Fruit fly (Drosophila melanogaster) whole organism, embryonic: ENCODE results near the gene CG33784.
A peak's percentile ranks its signal among the peaks of the same experiment; 100 is the strongest.

Source experiments
- CG10366 ChIP-seq: fragments of 200-800 bp; sonication (Bioruptor generic); IDR thresholded peaks from 2 replicates; pipeline ENCODE4 v1.3.6; 2022; ENCODE audit warnings: missing biosample characterization, missing genetic modification characterization
- CG11456 ChIP-seq: fragments of 200-800 bp; sonication (Bioruptor generic); IDR thresholded peaks from 3 replicates; pipeline ENCODE4 v1.3.6; 2022; ENCODE audit warnings: missing biosample characterization, missing genetic modification characterization
- CG12744 ChIP-seq: fragments of 200-800 bp; sonication (Bioruptor generic); optimal IDR thresholded peaks from 2 replicates; lab custom pipeline; 2016; ENCODE audit warnings: missing biosample characterization, missing genetic modification characterization
- CG12769 ChIP-seq: fragments of 200-800 bp; sonication (Bioruptor generic); optimal IDR thresholded peaks from 2 replicates; lab custom pipeline; 2019; ENCODE audit warnings: missing biosample characterization, mild to moderate bottlenecking, missing genetic modification characterization, moderate library complexity
- CG14441 ChIP-seq: fragments of 200-800 bp; sonication (Bioruptor generic); IDR thresholded peaks from 2 replicates; pipeline ENCODE4 v1.3.6; 2022; ENCODE audit warnings: missing biosample characterization, missing genetic modification characterization
- CG15269 ChIP-seq: fragments of 200-800 bp; sonication (Bioruptor generic); optimal IDR thresholded peaks from 2 replicates; lab custom pipeline; 2018; ENCODE audit warnings: missing biosample characterization, mild to moderate bottlenecking, missing genetic modification characterization, moderate library complexity
- CG16813 ChIP-seq: fragments of 200-800 bp; sonication (Bioruptor generic); IDR thresholded peaks from 3 replicates; pipeline ENCODE4 v1.3.6; 2022; ENCODE audit warnings: missing biosample characterization, missing genetic modification characterization; ENCODE audit not compliant: partially characterized antibody
- CG2129 ChIP-seq: fragments of 200-800 bp; sonication (Bioruptor generic); IDR thresholded peaks from 2 replicates; pipeline ENCODE4 v1.3.6; 2022; ENCODE audit warnings: missing biosample characterization, missing genetic modification characterization; ENCODE audit not compliant: partially characterized antibody
- CG30403 ChIP-seq: fragments of 200-800 bp; sonication (Bioruptor generic); optimal IDR thresholded peaks from 3 replicates; lab custom pipeline; 2016; ENCODE audit warnings: missing biosample characterization, missing genetic modification characterization
- CG3838 ChIP-seq: fragments of 200-800 bp; sonication (Bioruptor generic); optimal IDR thresholded peaks from 3 replicates; lab custom pipeline; 2016; ENCODE audit warnings: missing biosample characterization, missing genetic modification characterization
- CG4404 ChIP-seq: fragments of 200-800 bp; sonication (Bioruptor generic); IDR thresholded peaks from 2 replicates; pipeline ENCODE4 v1.3.6; 2022; ENCODE audit warnings: missing biosample characterization, missing genetic modification characterization
- CG6654 ChIP-seq: fragments of 200-800 bp; sonication (Bioruptor generic); optimal IDR thresholded peaks from 2 replicates; lab custom pipeline; 2017; ENCODE audit warnings: missing biosample characterization, mild to moderate bottlenecking, missing genetic modification characterization
- CG7839 ChIP-seq: fragments of 200-800 bp; sonication (Bioruptor generic); optimal IDR thresholded peaks from 3 replicates; lab custom pipeline; 2018; ENCODE audit warnings: missing biosample characterization, mild to moderate bottlenecking, missing genetic modification characterization, moderate library complexity
- D19B ChIP-seq: fragments of 200-800 bp; sonication (Bioruptor generic); optimal IDR thresholded peaks from 2 replicates; lab custom pipeline; 2017; ENCODE audit warnings: missing biosample characterization, mild to moderate bottlenecking, missing genetic modification characterization
- Dad ChIP-seq: fragments of 200-800 bp; sonication (Bioruptor generic); optimal IDR thresholded peaks from 3 replicates; lab custom pipeline; 2016; ENCODE audit warnings: missing biosample characterization, missing genetic modification characterization
- Dbx ChIP-seq: fragments of 200-800 bp; sonication (Bioruptor generic); IDR thresholded peaks from 3 replicates; pipeline ENCODE4 v1.3.6; 2022; ENCODE audit warnings: missing biosample characterization, missing genetic modification characterization
- Dek ChIP-seq: fragments of 200-800 bp; sonication (Bioruptor generic); optimal IDR thresholded peaks from 3 replicates; lab custom pipeline; 2019; ENCODE audit warnings: missing biosample characterization, mild to moderate bottlenecking, missing genetic modification characterization, moderate library complexity
- Gug ChIP-seq: fragments of 200-800 bp; sonication (Bioruptor generic); IDR thresholded peaks from 4 replicates; pipeline ENCODE4 v1.3.6; 2022; ENCODE audit warnings: missing biosample characterization, missing genetic modification characterization
- H2.0 ChIP-seq: fragments of 200-800 bp; sonication (Bioruptor generic); IDR thresholded peaks from 2 replicates; pipeline ENCODE4 v1.3.6; 2022; ENCODE audit warnings: missing biosample characterization, missing genetic modification characterization
- HLH54F ChIP-seq: fragments of 200-800 bp; sonication (Bioruptor generic); optimal IDR thresholded peaks from 3 replicates; lab custom pipeline; 2016; ENCODE audit warnings: missing biosample characterization, missing genetic modification characterization
- Jarid2 ChIP-seq: fragments of 200-800 bp; sonication (Bioruptor generic); optimal IDR thresholded peaks from 3 replicates; lab custom pipeline; 2017; ENCODE audit warnings: mild to moderate bottlenecking, missing biosample characterization, missing genetic modification reagents, missing genetic modification characterization
- Lhr ChIP-seq: fragments of 200-800 bp; sonication (Bioruptor generic); optimal IDR thresholded peaks from 3 replicates; lab custom pipeline; 2017; ENCODE audit warnings: mild to moderate bottlenecking, missing biosample characterization, missing genetic modification reagents, missing genetic modification characterization
- Nf-YC ChIP-seq: fragments of 200-800 bp; optimal IDR thresholded peaks from 3 replicates; lab custom pipeline; 2019; ENCODE audit warnings: missing biosample characterization, mild to moderate bottlenecking, missing genetic modification characterization, moderate library complexity
- Pdp1 ChIP-seq, 2 experiments: fragments of 200-800 bp; sonication (Bioruptor generic); optimal IDR thresholded peaks; 3 replicates each; lab custom pipeline; 2016; ENCODE audit warnings: missing biosample characterization in 2 of 2, missing genetic modification characterization in 2 of 2, mild to moderate bottlenecking in 1 of 2, moderate library complexity in 1 of 2
- Poxn ChIP-seq: fragments of 200-800 bp; sonication (Bioruptor generic); IDR thresholded peaks from 2 replicates; pipeline ENCODE4 v1.3.6; 2022; ENCODE audit warnings: missing biosample characterization, missing genetic modification characterization
- Rfx ChIP-seq: fragments of 200-800 bp; sonication (Bioruptor generic); IDR thresholded peaks from 2 replicates; pipeline ENCODE4 v1.3.6; 2022; ENCODE audit warnings: missing biosample characterization, missing genetic modification characterization
- Trl ChIP-seq, 3 experiments: fragments of >200 bp in 2 of 3; fragments of 200-800 bp in 1 of 3; sonication (Bioruptor generic) in 1 of 3; optimal IDR thresholded peaks; 2 replicates in 1 of 3; 3 replicates in 2 of 3; lab custom pipeline; 2016 to 2017; ENCODE audit warnings: missing biosample characterization in 1 of 3, missing genetic modification characterization in 1 of 3
- Usf ChIP-seq: fragments of 200-800 bp; sonication (Bioruptor generic); optimal IDR thresholded peaks from 2 replicates; lab custom pipeline; 2017; ENCODE audit warnings: missing genotype, missing biosample characterization, missing genetic modification characterization
- Xrp1 ChIP-seq: fragments of 200-800 bp; sonication (Bioruptor generic); IDR thresholded peaks from 2 replicates; pipeline ENCODE4 v1.3.6; 2022; ENCODE audit warnings: missing biosample characterization, missing genetic modification characterization
- cas ChIP-seq: fragments of 200-800 bp; sonication (Bioruptor generic); IDR thresholded peaks from 2 replicates; pipeline ENCODE4 v1.3.6; 2022; ENCODE audit warnings: missing biosample characterization, missing genetic modification characterization
- cato ChIP-seq: fragments of 200-800 bp; sonication (Bioruptor generic); optimal IDR thresholded peaks from 2 replicates; lab custom pipeline; 2016; ENCODE audit warnings: missing biosample characterization, missing genetic modification characterization, borderline replicate concordance
- corto ChIP-seq: fragments of 200-800 bp; sonication (Bioruptor generic); optimal IDR thresholded peaks from 2 replicates; lab custom pipeline; 2016; ENCODE audit warnings: missing biosample characterization, mild to moderate bottlenecking, missing genetic modification characterization, moderate library complexity
- disco-r ChIP-seq: fragments of 200-800 bp; sonication (Bioruptor generic); optimal IDR thresholded peaks from 2 replicates; lab custom pipeline; 2016; ENCODE audit warnings: missing biosample characterization, missing genetic modification characterization
- dpn ChIP-seq, 2 experiments: fragments of 200-800 bp; sonication (Bioruptor generic); optimal IDR thresholded peaks; 3 replicates each; lab custom pipeline; 2016; ENCODE audit warnings: missing biosample characterization in 2 of 2, missing genetic modification characterization in 2 of 2
- fd96Cb ChIP-seq: fragments of 200-800 bp; sonication (Bioruptor generic); optimal IDR thresholded peaks from 2 replicates; lab custom pipeline; 2018; ENCODE audit warnings: missing biosample characterization, mild to moderate bottlenecking, missing genetic modification characterization, moderate library complexity
- gce ChIP-seq: fragments of 200-800 bp; sonication (Bioruptor generic); IDR thresholded peaks from 3 replicates; pipeline ENCODE4 v1.3.6; 2022; ENCODE audit warnings: missing biosample characterization, missing genetic modification characterization
- kah ChIP-seq: fragments of 200-800 bp; sonication (Bioruptor generic); optimal IDR thresholded peaks from 2 replicates; lab custom pipeline; 2018; ENCODE audit warnings: missing biosample characterization, mild to moderate bottlenecking, missing genetic modification characterization
- lbe ChIP-seq: fragments of 200-800 bp; sonication (Bioruptor generic); optimal IDR thresholded peaks from 2 replicates; lab custom pipeline; 2016; ENCODE audit warnings: missing biosample characterization, mild to moderate bottlenecking, missing genetic modification characterization
- lilli ChIP-seq: fragments of 200-800 bp; sonication (Bioruptor generic); optimal IDR thresholded peaks from 3 replicates; lab custom pipeline; 2016; ENCODE audit warnings: missing biosample characterization, missing genetic modification characterization
- pum ChIP-seq: fragments of 200-800 bp; sonication (Bioruptor generic); optimal IDR thresholded peaks from 2 replicates; lab custom pipeline; 2016; ENCODE audit warnings: missing biosample characterization, missing genetic modification characterization
- rib ChIP-seq: fragments of 200-800 bp; sonication (Bioruptor generic); IDR thresholded peaks from 2 replicates; pipeline ENCODE4 v1.3.6; 2022; ENCODE audit warnings: missing biosample characterization, missing genetic modification characterization
- shn ChIP-seq: fragments of 200-800 bp; sonication (Bioruptor generic); optimal IDR thresholded peaks from 3 replicates; lab custom pipeline; 2016; ENCODE audit warnings: missing biosample characterization, missing genetic modification characterization
- slbo ChIP-seq: fragments of 200-800 bp; sonication (Bioruptor generic); IDR thresholded peaks from 2 replicates; pipeline ENCODE4 v1.3.6; 2022; ENCODE audit warnings: missing biosample characterization, missing genetic modification characterization
- sqz ChIP-seq: fragments of 200-800 bp; sonication (Bioruptor generic); optimal IDR thresholded peaks from 3 replicates; lab custom pipeline; 2018; ENCODE audit warnings: missing biosample characterization, mild to moderate bottlenecking, missing genetic modification characterization
- tgo ChIP-seq: fragments of 200-800 bp; sonication (Bioruptor generic); IDR thresholded peaks from 3 replicates; pipeline ENCODE4 v1.3.6; 2022; ENCODE audit warnings: missing biosample characterization, missing genetic modification characterization
- tx ChIP-seq: fragments of 200-800 bp; sonication (Bioruptor generic); optimal IDR thresholded peaks from 2 replicates; lab custom pipeline; 2016; ENCODE audit warnings: missing biosample characterization, missing genetic modification characterization
- unpg ChIP-seq: fragments of 200-800 bp; sonication (Bioruptor generic); optimal IDR thresholded peaks from 3 replicates; lab custom pipeline; 2018; ENCODE audit warnings: missing biosample characterization, mild to moderate bottlenecking, missing genetic modification characterization, moderate library complexity
- zen2 ChIP-seq: fragments of 200-800 bp; sonication (Bioruptor generic); IDR thresholded peaks from 3 replicates; pipeline ENCODE4 v1.3.6; 2022; ENCODE audit warnings: missing biosample characterization, missing genetic modification characterization; ENCODE audit not compliant: partially characterized antibody

The CG33784 gene

DNA sequence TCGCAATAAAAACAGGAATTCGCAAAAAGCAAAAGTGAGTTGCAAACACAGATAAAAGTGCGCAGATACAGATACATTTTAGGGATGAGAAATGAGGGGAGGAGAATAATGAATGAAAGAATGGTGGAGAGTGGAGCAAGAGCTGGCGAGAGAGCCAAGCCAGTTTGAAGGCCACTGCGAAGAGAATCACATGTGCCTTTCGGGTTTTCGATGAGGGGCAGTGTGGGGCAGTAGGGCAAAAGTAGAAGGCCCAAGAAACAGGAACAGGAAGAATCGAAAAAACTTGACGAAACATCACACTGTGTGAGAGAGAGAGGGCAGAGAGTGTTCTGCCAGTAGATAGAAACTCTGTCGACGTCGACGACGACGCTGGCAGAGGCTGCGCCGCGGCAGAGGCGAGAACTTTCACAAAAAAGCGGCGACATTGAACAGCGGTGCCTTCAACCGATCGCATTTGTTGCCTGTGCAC is 16.5 kb downstream of the CG33784 start (continued):
- TF ChIP-seq CG15269 (tag; lab: Kevin White, UChicago) (no peak), gce (GFP tag; lab: Robert Waterston, UW) (no peak), fd96Cb (tag; lab: Kevin White, UChicago) (no peak), Lhr (GFP tag; lab: Kevin White, UChicago) (no peak), CG2129 (no peak), Nf-YC (no peak), Dad (GFP tag; lab: Kevin White, UChicago) (no peak)

DNA sequence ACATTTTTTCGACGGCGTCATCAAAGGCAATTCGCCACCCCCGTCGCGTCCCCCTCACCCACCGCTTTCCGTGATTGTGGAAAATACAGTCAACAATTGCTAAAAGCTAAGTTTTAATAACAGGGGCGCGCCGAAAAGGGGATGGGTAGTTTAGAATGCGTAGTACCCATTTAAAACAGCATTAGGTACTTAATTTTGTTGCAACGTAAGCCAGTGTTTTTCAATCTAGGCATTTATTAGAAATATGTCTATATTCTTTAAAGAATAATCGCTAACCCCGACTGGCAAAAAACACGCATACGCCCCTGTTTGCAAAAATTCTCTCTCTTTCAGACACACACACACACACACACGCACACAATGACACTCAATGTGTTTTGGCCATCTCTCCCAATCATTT is 17.2 kb downstream of the CG33784 start:
- TF ChIP-seq tx (GFP tag; lab: Kevin White, UChicago) (peak; percentile 2), CG10366 (GFP tag; lab: Robert Waterston, UW) (peak; percentile 39; the same call in 1 of the 2 replicates), CG3838 (GFP tag; lab: Kevin White, UChicago) (no peak), CG12744 (no peak), tgo (GFP tag; lab: Robert Waterston, UW) (peak; percentile 41; the same call in 1 of the 3 replicates), Rfx (GFP tag; lab: Robert Waterston, UW) (peak; percentile 79), D19B (GFP tag; lab: Kevin White, UChicago) (peak; percentile 50), kah (GFP tag; lab: Kevin White, UChicago) (no peak), lilli (GFP tag; lab: Kevin White, UChicago) (peak; percentile 79), rib (GFP tag; lab: Robert Waterston, UW) (peak; percentile 59), Trl (optimal IDR thresholded peaks at IDR 0.05; lab: Kevin White, UChicago) (no peak), Trl (GFP tag; optimal IDR thresholded peaks at IDR 0.05; lab: Kevin White, UChicago) (no peak), zen2 (GFP tag; lab: Robert Waterston, UW) (no peak), shn (GFP tag; lab: Kevin White, UChicago) (no peak), Usf (GFP tag; lab: Kevin White, UChicago) (peak; percentile 50), dpn (GFP tag; optimal IDR thresholded peaks at IDR 0.05; lab: Kevin White, UChicago) (peak; percentile 31 to 53), sqz (GFP tag; lab: Kevin White, UChicago) (no peak), CG30403 (GFP tag; lab: Kevin White, UChicago) (peak; percentile 49), Gug (GFP tag; lab: Robert Waterston, UW) (peak; percentile 46; the same call in 2 of the 4 replicates), CG12769 (peak; percentile 82), CG7839 (tag; lab: Kevin White, UChicago) (peak; percentile 61), Pdp1 (GFP tag; optimal IDR thresholded peaks at IDR 0.05; lab: Kevin White, UChicago) (peak; percentile 8 to 27), disco-r (no peak), unpg (GFP tag; lab: Kevin White, UChicago) (peak; percentile 24), HLH54F (GFP tag; lab: Kevin White, UChicago) (peak; percentile 74), CG6654 (GFP tag; lab: Kevin White, UChicago) (peak; percentile 16), Jarid2 (GFP tag; lab: Kevin White, UChicago) (no peak), Dek (tag; lab: Kevin White, UChicago) (peak; percentile 34), fd96Cb (tag; lab: Kevin White, UChicago) (no peak), cato (no peak), slbo (peak; percentile 90), Xrp1 (GFP tag; lab: Robert Waterston, UW) (peak; percentile 19; the same call in 1 of the 2 replicates), CG4404 (GFP tag; lab: Robert Waterston, UW) (peak; percentile 62), pum (GFP tag; lab: Kevin White, UChicago) (peak; percentile 21), Poxn (GFP tag; lab: Robert Waterston, UW) (no peak), H2.0 (GFP tag; lab: Robert Waterston, UW) (peak; percentile 61; the same call in 1 of the 2 replicates), Dad (GFP tag; lab: Kevin White, UChicago) (no peak), lbe (peak; percentile 87), CG11456 (peak; percentile 57; the same call in 1 of the 3 replicates), corto (peak; percentile 59), Dbx (GFP tag; lab: Robert Waterston, UW) (peak; percentile 81), cas (GFP tag; lab: Robert Waterston, UW) (no peak), CG14441 (GFP tag; lab: Robert Waterston, UW) (peak; percentile 62; the same call in 1 of the 2 replicates), CG16813 (GFP tag; lab: Robert Waterston, UW) (no peak)
